Fruit fly (Drosophila melanogaster) whole organism, embryonic: Measurements from ENCODE around the gene Ns4.

Source experiments
- Adf1 ChIP-seq: fragments of 200-800 bp; sonication (Bioruptor generic); IDR thresholded peaks from 2 replicates; pipeline ENCODE4 v1.3.6; 2022; ENCODE audit warnings: missing biosample characterization, missing genetic modification characterization
- B-H2 ChIP-seq: fragments of 200-800 bp; sonication (Bioruptor generic); optimal IDR thresholded peaks from 2 replicates; lab custom pipeline; 2018; ENCODE audit warnings: missing biosample characterization, mild to moderate bottlenecking, missing genetic modification characterization
- BEAF-32 ChIP-seq: fragments of 200-800 bp; sonication (Bioruptor generic); optimal IDR thresholded peaks from 3 replicates; lab custom pipeline; 2017; ENCODE audit warnings: missing biosample characterization, missing genetic modification characterization, mild to moderate bottlenecking, moderate library complexity, missing genetic modification reagents
- Bgb ChIP-seq: fragments of 200-800 bp; sonication (Bioruptor generic); IDR thresholded peaks from 2 replicates; pipeline ENCODE4 v1.3.6; 2022; ENCODE audit warnings: missing biosample characterization, missing genetic modification characterization; ENCODE audit not compliant: partially characterized antibody
- BtbVII ChIP-seq: fragments of 200-800 bp; sonication (Bioruptor generic); optimal IDR thresholded peaks from 3 replicates; lab custom pipeline; 2017; ENCODE audit warnings: missing biosample characterization, mild to moderate bottlenecking, missing genetic modification characterization
- CG10321 ChIP-seq: fragments of 200-800 bp; sonication (Bioruptor generic); IDR thresholded peaks from 2 replicates; pipeline ENCODE4 v1.3.6; 2022; ENCODE audit warnings: missing biosample characterization, missing genetic modification characterization
- CG10654 ChIP-seq: fragments of 200-800 bp; sonication (Bioruptor generic); optimal IDR thresholded peaks from 2 replicates; lab custom pipeline; 2016; ENCODE audit warnings: missing biosample characterization, missing genetic modification characterization
- CG11504 ChIP-seq: fragments of 200-800 bp; sonication (Bioruptor generic); optimal IDR thresholded peaks from 3 replicates; lab custom pipeline; 2019; ENCODE audit warnings: missing biosample characterization, mild to moderate bottlenecking, missing genetic modification characterization, moderate library complexity
- CG12236 ChIP-seq: fragments of 200-800 bp; sonication (Bioruptor generic); optimal IDR thresholded peaks from 2 replicates; lab custom pipeline; 2016; ENCODE audit warnings: missing biosample characterization, missing genetic modification characterization
- CG13424 ChIP-seq: fragments of 200-800 bp; sonication (Bioruptor generic); optimal IDR thresholded peaks from 2 replicates; lab custom pipeline; 2019; ENCODE audit warnings: missing biosample characterization, mild to moderate bottlenecking, missing genetic modification characterization, moderate library complexity
- CG14014 ChIP-seq: fragments of 200-800 bp; sonication (Bioruptor generic); IDR thresholded peaks from 2 replicates; pipeline ENCODE4 v1.3.6; 2022; ENCODE audit warnings: missing biosample characterization, missing genetic modification characterization
- CG16815 ChIP-seq: fragments of 200-800 bp; sonication (Bioruptor generic); optimal IDR thresholded peaks from 3 replicates; lab custom pipeline; 2017; ENCODE audit warnings: missing biosample characterization, mild to moderate bottlenecking, missing genetic modification characterization
- CG18262 ChIP-seq: fragments of 200-800 bp; optimal IDR thresholded peaks from 3 replicates; lab custom pipeline; 2019; ENCODE audit warnings: missing biosample characterization, mild to moderate bottlenecking, missing genetic modification characterization, moderate library complexity
- CG1832 ChIP-seq: fragments of 200-800 bp; sonication (Bioruptor generic); optimal IDR thresholded peaks from 2 replicates; lab custom pipeline; 2017; ENCODE audit warnings: missing biosample characterization, mild to moderate bottlenecking, missing genetic modification characterization, inconsistent platforms
- CG18599 ChIP-seq: fragments of 200-800 bp; sonication (Bioruptor generic); optimal IDR thresholded peaks from 3 replicates; lab custom pipeline; 2017; ENCODE audit warnings: missing biosample characterization, missing genetic modification characterization, mild to moderate bottlenecking, moderate library complexity, missing genetic modification reagents
- CG18764 ChIP-seq: fragments of 200-800 bp; sonication (Bioruptor generic); optimal IDR thresholded peaks from 3 replicates; lab custom pipeline; 2016; ENCODE audit warnings: missing biosample characterization, missing genetic modification characterization
- CG34422 ChIP-seq: fragments of 200-800 bp; sonication (Bioruptor generic); IDR thresholded peaks from 3 replicates; pipeline ENCODE4 v1.3.6; 2022; ENCODE audit warnings: missing biosample characterization, missing genetic modification characterization
- CG3726 ChIP-seq: fragments of 200-800 bp; sonication (Bioruptor generic); IDR thresholded peaks from 3 replicates; pipeline ENCODE4, ENCODE4 v1.3.6; 2022; ENCODE audit warnings: missing biosample characterization, missing genetic modification characterization
- CG4404 ChIP-seq: fragments of 200-800 bp; sonication (Bioruptor generic); IDR thresholded peaks from 2 replicates; pipeline ENCODE4 v1.3.6; 2022; ENCODE audit warnings: missing biosample characterization, missing genetic modification characterization
- CG4424 ChIP-seq: fragments of 200-800 bp; sonication (Bioruptor generic); optimal IDR thresholded peaks from 3 replicates; lab custom pipeline; 2016; ENCODE audit warnings: missing biosample characterization, missing genetic modification characterization
- CG8388 ChIP-seq: fragments of 200-800 bp; sonication (Bioruptor generic); optimal IDR thresholded peaks from 2 replicates; lab custom pipeline; 2019; ENCODE audit warnings: missing biosample characterization, mild to moderate bottlenecking, missing genetic modification characterization, moderate library complexity
- Deaf1 ChIP-seq: fragments of 200-800 bp; optimal IDR thresholded peaks from 3 replicates; lab custom pipeline; 2019; ENCODE audit warnings: missing biosample characterization, mild to moderate bottlenecking, missing genetic modification characterization, moderate library complexity
- Fer1 ChIP-seq: fragments of 200-800 bp; sonication (Bioruptor generic); optimal IDR thresholded peaks from 2 replicates; lab custom pipeline; 2017; ENCODE audit warnings: missing biosample characterization, mild to moderate bottlenecking, missing genetic modification characterization
- Gsc ChIP-seq: fragments of 200-800 bp; sonication (Bioruptor generic); IDR thresholded peaks from 2 replicates; pipeline ENCODE4 v1.3.6; 2022; ENCODE audit warnings: missing biosample characterization, missing genetic modification characterization
- Hr39 ChIP-seq: fragments of >200 bp; optimal IDR thresholded peaks from 2 replicates; lab custom pipeline; 2017
- Med ChIP-seq: fragments of 200-800 bp; sonication (Bioruptor generic); peaks from one replicate; lab custom pipeline; 2016; ENCODE audit warnings: missing biosample characterization, missing genetic modification characterization, mild to moderate bottlenecking, inconsistent platforms, moderate library complexity
- Sry-δ ChIP-seq: fragments of 200-800 bp; sonication (Bioruptor generic); optimal IDR thresholded peaks from 2 replicates; lab custom pipeline; 2016; ENCODE audit warnings: missing biosample characterization, missing genetic modification characterization
- ase ChIP-seq: fragments of 200-800 bp; sonication (Bioruptor generic); IDR thresholded peaks from 3 replicates; pipeline ENCODE4 v1.3.6; 2022; ENCODE audit warnings: missing biosample characterization, missing genetic modification characterization
- chinmo ChIP-seq: fragments of 200-800 bp; sonication (Bioruptor generic); IDR thresholded peaks from 4 replicates; pipeline ENCODE4 v1.3.6; 2022; ENCODE audit warnings: missing biosample characterization, missing genetic modification characterization; ENCODE audit not compliant: partially characterized antibody
- crol ChIP-seq: fragments of 200-800 bp; sonication (Bioruptor generic); IDR thresholded peaks from 2 replicates; pipeline ENCODE4 v1.3.6; 2022; ENCODE audit warnings: missing biosample characterization, missing genetic modification characterization
- cwo ChIP-seq: fragments of 200-800 bp; sonication (Bioruptor generic); optimal IDR thresholded peaks from 3 replicates; lab custom pipeline; 2017; ENCODE audit warnings: missing biosample characterization, missing genetic modification characterization, mild to moderate bottlenecking, moderate library complexity, missing genetic modification reagents
- esg ChIP-seq: fragments of 200-800 bp; sonication (Bioruptor generic); conservative IDR thresholded peaks from 2 replicates; pipeline ENCODE4 v1.3.6; 2022; ENCODE audit warnings: missing biosample characterization, missing genetic modification characterization
- eve ChIP-seq, 2 experiments: fragments of >200 bp; optimal IDR thresholded peaks; 2 replicates each; lab custom pipeline; 2017; ENCODE audit warnings: missing biosample characterization in 2 of 2, missing genetic modification characterization in 2 of 2
- ewg ChIP-seq: fragments of 200-800 bp; sonication (Bioruptor generic); optimal IDR thresholded peaks from 3 replicates; lab custom pipeline; 2017; ENCODE audit warnings: mild to moderate bottlenecking, missing biosample characterization, missing genetic modification reagents, missing genetic modification characterization
- ftz-f1 ChIP-seq: fragments of 200-800 bp; sonication (Bioruptor generic); optimal IDR thresholded peaks from 2 replicates; lab custom pipeline; 2016; ENCODE audit warnings: missing biosample characterization, missing genetic modification characterization
- hbn ChIP-seq: fragments of 200-800 bp; sonication (Bioruptor generic); IDR thresholded peaks from 2 replicates; pipeline ENCODE4 v1.3.6; 2022; ENCODE audit warnings: missing biosample characterization, missing genetic modification characterization; ENCODE audit not compliant: partially characterized antibody
- nerfin-2 ChIP-seq: fragments of 200-800 bp; sonication (Bioruptor generic); IDR thresholded peaks from 2 replicates; pipeline ENCODE4 v1.3.6; 2022; ENCODE audit warnings: missing biosample characterization, missing genetic modification characterization; ENCODE audit not compliant: partially characterized antibody
- onecut ChIP-seq: fragments of 200-800 bp; sonication (Bioruptor generic); IDR thresholded peaks from 2 replicates; pipeline ENCODE4 v1.3.6; 2022; ENCODE audit warnings: missing biosample characterization, missing genetic modification characterization
- salm ChIP-seq: fragments of 200-800 bp; sonication (Bioruptor generic); optimal IDR thresholded peaks from 2 replicates; lab custom pipeline; 2018; ENCODE audit warnings: missing biosample characterization, mild to moderate bottlenecking, missing genetic modification characterization
- scrt ChIP-seq: fragments of 200-800 bp; sonication (Bioruptor generic); optimal IDR thresholded peaks from 2 replicates; lab custom pipeline; 2018; ENCODE audit warnings: missing biosample characterization, mild to moderate bottlenecking, missing genetic modification characterization, moderate library complexity
- sens ChIP-seq: fragments of 200-800 bp; sonication (Bioruptor generic); peaks from one replicate; lab custom pipeline; 2016; ENCODE audit warnings: missing biosample characterization, missing genetic modification characterization
- twi ChIP-seq: fragments of 200-800 bp; optimal IDR thresholded peaks from 2 replicates; lab custom pipeline; 2019; ENCODE audit warnings: missing biosample characterization, mild to moderate bottlenecking, missing genetic modification characterization, moderate library complexity

Ns4 gene

dm6 chr2L:20716077-20716476 lies 36.2 kb upstream of the Ns4 start (continued):
- TF ChIP-seq hbn (GFP tag; lab: Robert Waterston, UW): 0 out of 2 replicates have a peak, but pooled peaks have one; percentile 16

dm6 chr2L:20716712-20717111 lies 35.6 kb upstream of the Ns4 start:
- TF ChIP-seq CG14014 (GFP tag; lab: Robert Waterston, UW) (no peak), eve (GFP tag; optimal IDR thresholded peaks at IDR 0.05; lab: Kevin White, UChicago) (no peak), twi (tag; lab: Kevin White, UChicago) (no peak), esg (GFP tag; lab: Robert Waterston, UW) (no peak), CG4424 (GFP tag; lab: Kevin White, UChicago) (no peak), CG12236 (GFP tag; lab: Kevin White, UChicago) (no peak), CG10654 (GFP tag; lab: Kevin White, UChicago) (no peak), Gsc (GFP tag; lab: Robert Waterston, UW) (no peak), sens (GFP tag; lab: Kevin White, UChicago) (no peak), CG3726 (GFP tag; lab: Robert Waterston, UW) (no peak), Sry-δ (GFP tag; lab: Kevin White, UChicago) (no peak), BEAF-32 (GFP tag; lab: Kevin White, UChicago) (no peak), CG11504 (tag; lab: Kevin White, UChicago) (no peak), CG18764 (GFP tag; lab: Kevin White, UChicago) (no peak)

DNA sequence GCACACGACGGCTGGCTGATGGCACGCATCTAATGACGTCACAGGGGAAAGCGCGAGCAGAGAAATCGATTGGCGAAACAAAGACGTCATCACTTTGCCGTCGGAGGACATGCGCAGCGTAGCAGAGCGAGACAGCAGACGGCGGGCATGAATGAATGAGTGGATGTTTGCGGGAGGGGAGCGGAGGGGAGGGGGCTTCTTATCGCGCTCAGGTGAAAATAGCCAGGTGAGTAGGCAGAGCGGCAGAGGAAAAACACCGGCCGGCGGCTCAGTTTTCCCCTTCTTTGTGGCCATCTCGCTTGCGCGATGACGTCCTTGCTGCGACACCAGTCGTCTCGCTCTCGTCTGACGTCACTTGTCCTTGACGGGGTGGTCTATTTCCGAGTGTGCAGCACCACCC lies 32.3 kb upstream of the Ns4 start:
- TF ChIP-seq CG1832 (GFP tag; lab: Kevin White, UChicago): peak; percentile 60
- TF ChIP-seq Adf1 (GFP tag; lab: Robert Waterston, UW): peak; percentile 73
- peak; percentile 69 for TF ChIP-seq Med (GFP tag; lab: Kevin White, UChicago)
- peak; percentile 97 for TF ChIP-seq onecut
- TF ChIP-seq salm (tag; lab: Kevin White, UChicago): no peak
- no peak for TF ChIP-seq CG8388 (GFP tag; lab: Kevin White, UChicago)
- TF ChIP-seq Fer1 (GFP tag; lab: Kevin White, UChicago): no peak
- TF ChIP-seq Hr39 (lab: Kevin White, UChicago): peak; percentile 11
- peak; percentile 13 for TF ChIP-seq ftz-f1 (GFP tag; lab: Kevin White, UChicago)
- no peak for TF ChIP-seq ase
- no peak for TF ChIP-seq CG4404 (GFP tag; lab: Robert Waterston, UW)
- peak; percentile 64; the same call in 1 of the 4 replicates for TF ChIP-seq chinmo (GFP tag; lab: Robert Waterston, UW)
- no peak for TF ChIP-seq CG18262 (tag; lab: Kevin White, UChicago)
- peak; percentile 45; the same call in 1 of the 3 replicates for TF ChIP-seq CG34422 (GFP tag; lab: Robert Waterston, UW)
- TF ChIP-seq CG13424 (tag; lab: Kevin White, UChicago): no peak
- TF ChIP-seq ewg (GFP tag; lab: Kevin White, UChicago): peak; percentile 98
- no peak for TF ChIP-seq nerfin-2
- 0 out of 2 replicates have a peak, but pooled peaks have one; percentile 8 for TF ChIP-seq Bgb
- peak; percentile 88 for TF ChIP-seq crol (GFP tag; lab: Robert Waterston, UW)
- no peak for TF ChIP-seq B-H2 (GFP tag; lab: Kevin White, UChicago)
- no peak for TF ChIP-seq cwo (GFP tag; lab: Kevin White, UChicago)
- TF ChIP-seq BtbVII (GFP tag; lab: Kevin White, UChicago): peak; percentile 96
- TF ChIP-seq scrt (GFP tag; lab: Kevin White, UChicago): peak; percentile 26
- no peak for TF ChIP-seq CG16815 (GFP tag; lab: Kevin White, UChicago)
- TF ChIP-seq Deaf1 (tag; lab: Kevin White, UChicago): peak; percentile 61
- peak; percentile 1 for TF ChIP-seq CG18599 (GFP tag; lab: Kevin White, UChicago)
- TF ChIP-seq sens (GFP tag; lab: Kevin White, UChicago): peak; percentile 69
- peak; percentile 89 for TF ChIP-seq CG10321 (GFP tag; lab: Robert Waterston, UW)
